Worm (Caenorhabditis elegans) whole organism, late embryonic: Measurements from ENCODE around the gene srsx-1.

ENCODE experiments used
- F13H6.1 ChIP-seq: sonication (generic microtip); optimal IDR thresholded peaks from 2 replicates; lab custom pipeline; 2016; ENCODE audit warnings: missing genetic modification characterization, missing compliant biosample characterization
- dmd-4 ChIP-seq: sonication (generic microtip); optimal IDR thresholded peaks from 2 replicates; lab custom pipeline; 2016; ENCODE audit warnings: borderline replicate concordance, missing genetic modification characterization, missing compliant biosample characterization
- dve-1 ChIP-seq: sonication (generic microtip); optimal IDR thresholded peaks from 2 replicates; lab custom pipeline; 2017; ENCODE audit warnings: antibody characterized with exemption, mild to moderate bottlenecking, missing genetic modification characterization, missing compliant biosample characterization
- fkh-6 ChIP-seq: sonication (generic microtip); optimal IDR thresholded peaks from 2 replicates; lab custom pipeline; 2016; ENCODE audit warnings: missing genetic modification characterization, missing compliant biosample characterization
- lin-11 ChIP-seq: fragments of 200-800 bp; sonication (Bioruptor generic); optimal IDR thresholded peaks from 2 replicates; lab custom pipeline; 2018; ENCODE audit warnings: mild to moderate bottlenecking, missing genetic modification characterization, missing compliant biosample characterization
- nhr-11 ChIP-seq: fragments of 150-350 bp; optimal IDR thresholded peaks from 2 replicates; lab custom pipeline; 2014; ENCODE audit warnings: missing biosample characterization, missing genetic modification characterization
- pag-3 ChIP-seq: sonication (generic microtip); optimal IDR thresholded peaks from 2 replicates; lab custom pipeline; 2016; ENCODE audit warnings: missing compliant biosample characterization, missing genetic modification characterization, borderline replicate concordance
- pqm-1 ChIP-seq: sonication (generic microtip); optimal IDR thresholded peaks from 2 replicates; lab custom pipeline; 2016; ENCODE audit warnings: missing genetic modification characterization, missing compliant biosample characterization
- pros-1 ChIP-seq: fragments of 150-350 bp; optimal IDR thresholded peaks from 2 replicates; lab custom pipeline; 2014; ENCODE audit warnings: missing biosample characterization, missing genetic modification reagents, missing genetic modification characterization
- tbx-2 ChIP-seq: sonication (generic microtip); optimal IDR thresholded peaks from 2 replicates; lab custom pipeline; 2016; ENCODE audit warnings: missing genetic modification characterization, missing compliant biosample characterization

DNA sequence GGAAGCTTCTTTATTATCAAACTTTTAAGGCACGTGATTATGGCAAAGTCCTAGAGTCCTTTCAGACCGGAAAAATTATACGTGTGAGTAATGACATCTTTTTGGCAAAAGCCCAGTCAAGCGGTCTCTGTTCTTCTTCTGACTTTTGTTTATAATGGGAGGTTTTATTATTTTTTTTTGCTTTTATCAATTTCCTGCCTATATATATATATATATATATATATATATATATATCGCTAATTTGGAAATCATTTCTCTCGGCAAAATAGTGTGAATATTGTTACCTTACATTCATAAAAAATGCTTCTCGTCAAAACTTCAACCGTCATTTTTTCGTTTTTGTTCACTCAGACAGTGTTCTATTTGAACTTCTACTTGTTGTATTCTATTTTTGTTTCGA, 39.8 kb upstream of the srsx-1 start, which contains the start of gene srbc-62:
- TF ChIP-seq lin-11 (tag; lab: Kevin White, UChicago) (no peak), nhr-11 (tag; lab: Kevin White, UChicago) (no peak), dmd-4 (no peak), dve-1 (no peak), fkh-6 (tag; lab: Kevin White, UChicago) (no peak), tbx-2 (tag; lab: Kevin White, UChicago) (no peak), pros-1 (no peak), pag-3 (tag; lab: Kevin White, UChicago) (no peak), F13H6.1 (no peak), pqm-1 (tag; lab: Kevin White, UChicago) (no peak)
